Worm (Caenorhabditis elegans) whole organism, L4/young adult: ENCODE measurements around the gene R12B2.6.

Experiments used
- W03F9.2 ChIP-seq: fragments of 150-350 bp; optimal IDR thresholded peaks from 2 replicates; lab custom pipeline; 2014; ENCODE audit warnings: missing biosample characterization, missing genetic modification characterization
- dao-5 ChIP-seq: sonication (generic microtip); optimal IDR thresholded peaks from 2 replicates; lab custom pipeline; 2016; ENCODE audit warnings: missing genotype, missing genetic modification characterization, moderate library complexity, missing compliant biosample characterization
- him-1 ChIP-seq: sonication (generic microtip); optimal IDR thresholded peaks from 2 replicates; lab custom pipeline; 2016; ENCODE audit warnings: missing genotype, missing genetic modification reagents, missing genetic modification characterization, missing compliant biosample characterization

- TF ChIP-seq him-1 (tag; lab: Kevin White, UChicago) (no peak), dao-5 (tag; lab: Kevin White, UChicago) (no peak), W03F9.2 (tag; lab: Kevin White, UChicago) (no peak)
Measured at ce11 chrIII:5790550-5790949, 43.4 kb downstream of the R12B2.6 start, which contains the start of gene rev-3.
